Fruit fly (Drosophila melanogaster): Measurements from ENCODE around the gene slp1.

DNA sequence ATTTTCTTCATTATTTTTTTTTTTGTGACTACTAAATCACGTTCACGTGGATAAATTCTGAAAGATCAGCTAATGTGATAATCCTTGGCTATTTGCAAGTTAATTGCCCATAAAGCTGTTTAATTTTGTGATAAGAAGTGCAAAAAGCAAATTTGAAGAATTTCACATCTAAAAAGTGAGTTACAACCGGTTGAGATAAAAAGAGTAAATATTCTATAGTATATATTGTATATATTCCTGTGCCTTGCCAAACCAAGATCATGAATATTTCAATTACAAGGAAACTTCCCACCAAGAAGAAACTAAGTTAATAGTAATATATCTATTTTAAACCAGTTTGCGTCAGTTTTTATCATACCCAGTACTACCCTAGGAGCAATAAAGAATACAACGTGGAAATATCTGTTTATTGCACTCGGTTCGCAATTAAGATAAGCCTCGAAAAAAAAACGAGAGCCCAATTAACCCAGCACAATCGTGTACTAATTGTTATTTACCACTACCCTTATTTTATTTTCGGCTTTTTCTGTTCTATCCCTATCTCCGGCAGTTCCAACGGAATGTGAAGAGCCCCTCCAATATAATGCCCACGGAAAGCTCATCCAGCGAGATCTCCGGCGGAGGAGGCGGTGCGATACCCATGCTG lies 46.2 kb upstream of the slp1 start:
- no peak for TF ChIP-seq CG8478 (optimal IDR thresholded peaks at IDR 0.05)
- no peak for TF ChIP-seq CTCF (optimal IDR thresholded peaks at IDR 0.05)
